Fruit fly (Drosophila melanogaster) Kc167 (cell line): Measurements from ENCODE around the gene Mvb12.

Experiments used
- h ChIP-seq: fragments of >200 bp; optimal IDR thresholded peaks from 3 replicates; lab custom pipeline; 2018; ENCODE audit warnings: missing external identifiers
- psq ChIP-seq: fragments of >200 bp; optimal IDR thresholded peaks from 2 replicates; lab custom pipeline; 2017; ENCODE audit warnings: missing external identifiers
- ttk ChIP-seq: sonication (Bioruptor generic); optimal IDR thresholded peaks from 2 replicates; lab custom pipeline; 2017; ENCODE audit warnings: missing external identifiers

DNA sequence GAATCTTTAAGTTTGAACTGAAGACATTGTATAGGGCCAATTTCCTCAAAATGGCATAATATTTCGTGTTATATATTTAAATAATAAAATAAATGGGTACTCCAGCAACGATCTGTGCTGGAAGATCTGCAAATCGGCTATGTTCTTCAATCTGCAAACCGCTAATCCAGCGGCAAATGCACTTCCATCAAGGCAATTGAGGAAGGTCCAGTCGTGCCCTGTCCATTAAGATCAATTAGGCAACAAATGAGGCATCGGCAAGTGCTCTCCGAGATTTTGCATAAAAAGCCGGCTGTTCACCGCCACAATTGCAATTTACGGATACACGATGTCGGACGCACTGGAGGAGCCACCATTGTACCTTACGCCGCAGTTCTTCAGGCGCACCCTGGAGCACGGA, 2.2 kb upstream of the Mvb12 start, which contains the start of gene CG7135:
- TF ChIP-seq h (lab: Kevin White, UChicago) (no peak), ttk (no peak), psq (lab: Kevin White, UChicago) (no peak)
